Worm (Caenorhabditis elegans): ENCODE data around the gene rps-21.
A peak's percentile ranks its signal among the peaks of the same experiment; 100 is the strongest.

The rps-21 gene

ce11 chrIII:7162065-7162762 is 27.2 kb downstream of the rps-21 start, which contains the start of the genes syf-2 and K04G7.1 (continued):
- TF ChIP-seq C04F5.9 (tag; optimal IDR thresholded peaks at IDR 0.05) (peak; percentile 64), unc-62 (GFP tag; optimal IDR thresholded peaks at IDR 0.05) (no peak), ceh-90 (tag; optimal IDR thresholded peaks at IDR 0.05) (no peak), ztf-4 (tag; optimal IDR thresholded peaks at IDR 0.05) (peak; percentile 77), efl-1 (optimal IDR thresholded peaks at IDR 0.05) (peak; percentile 88 to 93), efl-1 (GFP tag; optimal IDR thresholded peaks at IDR 0.05 in 1 of 2) (peak; percentile 89 to 99), grh-1 (GFP tag; IDR thresholded peaks at IDR 0.05) (peak; percentile 80), Y116A8C.19 (tag; optimal IDR thresholded peaks at IDR 0.05; ENCODE audit: borderline replicate concordance) (no peak), dpl-1 (GFP tag; optimal IDR thresholded peaks at IDR 0.05) (peak; percentile 90 to 94 (median 91)), nhr-76 (tag; optimal IDR thresholded peaks at IDR 0.05) (no peak), isw-1 (GFP tag; IDR thresholded peaks at IDR 0.05) (peak; percentile 90), unc-86 (tag; optimal IDR thresholded peaks at IDR 0.05) (peak; percentile 85), fkh-10 (GFP tag; optimal IDR thresholded peaks at IDR 0.05) (peak; percentile 71), nhr-77 (tag; optimal IDR thresholded peaks at IDR 0.05) (peak; percentile 89), pax-3 (tag; optimal IDR thresholded peaks at IDR 0.05) (peak; percentile 82), pqm-1 (tag; optimal IDR thresholded peaks at IDR 0.05) (no peak), ceh-82 (tag; optimal IDR thresholded peaks at IDR 0.05) (peak; percentile 55 to 96 (median 67)), C34B4.2 (tag; optimal IDR thresholded peaks at IDR 0.05) (no peak), mdl-1 (tag; optimal IDR thresholded peaks at IDR 0.05) (peak in 1 of 2 experiments; percentile 84), sox-4 (tag; optimal IDR thresholded peaks at IDR 0.05) (no peak), lsy-2 (tag; optimal IDR thresholded peaks at IDR 0.05) (peak; percentile 95), nhr-11 (tag; optimal IDR thresholded peaks at IDR 0.05) (peak; percentile 70), jun-1 (tag; optimal IDR thresholded peaks at IDR 0.05) (peak; percentile 86), nhr-90 (tag; optimal IDR thresholded peaks at IDR 0.05; ENCODE audit: poor library complexity) (peak; percentile 80), ztf-11 (tag; optimal IDR thresholded peaks at IDR 0.05) (peak in 1 of 2 experiments; percentile 57), ceh-8 (GFP tag; optimal IDR thresholded peaks at IDR 0.05) (peak; percentile 46), ces-1 (GFP tag; optimal IDR thresholded peaks at IDR 0.05) (no peak), zip-4 (GFP tag; optimal IDR thresholded peaks at IDR 0.05) (peak; percentile 60), lin-14 (GFP tag; optimal IDR thresholded peaks at IDR 0.05) (peak; percentile 95), nhr-20 (tag; optimal IDR thresholded peaks at IDR 0.05) (peak; percentile 90), tlp-1 (tag; optimal IDR thresholded peaks at IDR 0.05) (no peak), nhr-19 (GFP tag; conservative IDR thresholded peaks at IDR 0.05) (peak; percentile 90), elt-2 (tag; optimal IDR thresholded peaks at IDR 0.05) (peak; percentile 45), mep-1 (tag; optimal IDR thresholded peaks at IDR 0.05) (peak; percentile 86), ama-1 (optimal IDR thresholded peaks at IDR 0.05) (peak; percentile 56), ceh-88 (GFP tag; IDR thresholded peaks at IDR 0.05) (peak; percentile 72; the same call in 1 of the 2 replicates), egl-13 (tag; optimal IDR thresholded peaks at IDR 0.05) (peak; percentile 85), swsn-7 (tag; optimal IDR thresholded peaks at IDR 0.05) (peak; percentile 87), vab-15 (tag; optimal IDR thresholded peaks at IDR 0.05) (no peak), ceh-63 (GFP tag; optimal IDR thresholded peaks at IDR 0.05) (no peak), F16B12.6 (tag; optimal IDR thresholded peaks at IDR 0.05) (peak; percentile 60), elt-3 (tag; optimal IDR thresholded peaks at IDR 0.05) (peak in 3 of 6 experiments; percentile 58 to 89 (median 59)), nhr-71 (tag; optimal IDR thresholded peaks at IDR 0.05) (peak; percentile 95), hlh-4 (tag; optimal IDR thresholded peaks at IDR 0.05) (no peak)
